Fruit fly (Drosophila melanogaster) whole organism, embryonic: Measurements from ENCODE around the gene CG18213.
A peak's percentile ranks its signal among the peaks of the same experiment; 100 is the strongest.

Experiments used
- Adf1 ChIP-seq: fragments of 200-800 bp; sonication (Bioruptor generic); IDR thresholded peaks from 2 replicates; pipeline ENCODE4 v1.3.6; 2022; ENCODE audit warnings: missing biosample characterization, missing genetic modification characterization
- Atf-2 ChIP-seq: fragments of 200-800 bp; sonication (Bioruptor generic); optimal IDR thresholded peaks from 2 replicates; lab custom pipeline; 2016; ENCODE audit warnings: missing biosample characterization, missing genetic modification characterization
- CG10147 ChIP-seq: fragments of 200-800 bp; sonication (Bioruptor generic); optimal IDR thresholded peaks from 2 replicates; lab custom pipeline; 2019; ENCODE audit warnings: missing biosample characterization, mild to moderate bottlenecking, missing genetic modification characterization, moderate library complexity
- CG10209 ChIP-seq: fragments of 200-800 bp; sonication (Bioruptor generic); optimal IDR thresholded peaks from 3 replicates; lab custom pipeline; 2017; ENCODE audit warnings: missing biosample characterization, mild to moderate bottlenecking, missing genetic modification characterization, missing genetic modification reagents
- CG10979 ChIP-seq: fragments of 200-800 bp; sonication (Bioruptor generic); optimal IDR thresholded peaks from 2 replicates; lab custom pipeline; 2018; ENCODE audit warnings: missing biosample characterization, mild to moderate bottlenecking, missing genetic modification characterization, moderate library complexity
- CG11247 ChIP-seq: fragments of 200-800 bp; sonication (Bioruptor generic); IDR thresholded peaks from 2 replicates; pipeline ENCODE4 v1.3.6; 2022; ENCODE audit warnings: missing biosample characterization, missing genetic modification characterization
- CG12659 ChIP-seq: fragments of 200-800 bp; sonication (Bioruptor generic); optimal IDR thresholded peaks from 3 replicates; lab custom pipeline; 2017; ENCODE audit warnings: mild to moderate bottlenecking, missing biosample characterization, missing genetic modification reagents, missing genetic modification characterization
- CG12942 ChIP-seq: fragments of 200-800 bp; sonication (Bioruptor generic); optimal IDR thresholded peaks from 3 replicates; lab custom pipeline; 2016; ENCODE audit warnings: missing biosample characterization, missing genetic modification characterization
- CG13775 ChIP-seq: fragments of 200-800 bp; sonication (Bioruptor generic); optimal IDR thresholded peaks from 3 replicates; lab custom pipeline; 2017; ENCODE audit warnings: missing biosample characterization, mild to moderate bottlenecking, missing genetic modification characterization
- CG16813 ChIP-seq: fragments of 200-800 bp; sonication (Bioruptor generic); IDR thresholded peaks from 3 replicates; pipeline ENCODE4 v1.3.6; 2022; ENCODE audit warnings: missing biosample characterization, missing genetic modification characterization; ENCODE audit not compliant: partially characterized antibody
- CG17359 ChIP-seq: fragments of 200-800 bp; sonication (Bioruptor generic); optimal IDR thresholded peaks from 3 replicates; lab custom pipeline; 2018; ENCODE audit warnings: missing biosample characterization, mild to moderate bottlenecking, missing genetic modification characterization, moderate library complexity
- CG17361 ChIP-seq: fragments of 200-800 bp; sonication (Bioruptor generic); IDR thresholded peaks from 3 replicates; pipeline ENCODE4 v1.3.6; 2022; ENCODE audit warnings: missing biosample characterization, missing genetic modification characterization
- CG18262 ChIP-seq: fragments of 200-800 bp; optimal IDR thresholded peaks from 3 replicates; lab custom pipeline; 2019; ENCODE audit warnings: missing biosample characterization, mild to moderate bottlenecking, missing genetic modification characterization, moderate library complexity
- CG30431 ChIP-seq: fragments of 200-800 bp; sonication (Bioruptor generic); optimal IDR thresholded peaks from 2 replicates; lab custom pipeline; 2017; ENCODE audit warnings: missing biosample characterization, missing genetic modification characterization
- CG32532 ChIP-seq: fragments of 200-800 bp; sonication (Bioruptor generic); IDR thresholded peaks from 2 replicates; pipeline ENCODE4 v1.3.6; 2022; ENCODE audit warnings: missing biosample characterization, missing genetic modification characterization
- CG33557 ChIP-seq: fragments of 200-800 bp; sonication (Bioruptor generic); optimal IDR thresholded peaks from 2 replicates; lab custom pipeline; 2019; ENCODE audit warnings: missing biosample characterization, mild to moderate bottlenecking, missing genetic modification characterization, moderate library complexity
- CG3838 ChIP-seq: fragments of 200-800 bp; sonication (Bioruptor generic); optimal IDR thresholded peaks from 3 replicates; lab custom pipeline; 2016; ENCODE audit warnings: missing biosample characterization, missing genetic modification characterization
- CG6254 ChIP-seq: fragments of 200-800 bp; sonication (Bioruptor generic); optimal IDR thresholded peaks from 3 replicates; lab custom pipeline; 2017; ENCODE audit warnings: mild to moderate bottlenecking, missing biosample characterization, missing genetic modification reagents, missing genetic modification characterization
- CG7372 ChIP-seq: fragments of 200-800 bp; sonication (Bioruptor generic); IDR thresholded peaks from 2 replicates; pipeline ENCODE4 v1.3.6; 2022; ENCODE audit warnings: missing biosample characterization, missing genetic modification characterization
- CG8290 ChIP-seq, 3 experiments: fragments of 200-800 bp; sonication (Bioruptor generic); optimal IDR thresholded peaks; 2 replicates each; lab custom pipeline; 2016 to 2019; ENCODE audit warnings: missing biosample characterization in 3 of 3, missing genetic modification characterization in 3 of 3, mild to moderate bottlenecking in 2 of 3, moderate library complexity in 1 of 3
- CG8924 ChIP-seq: fragments of 200-800 bp; optimal IDR thresholded peaks from 3 replicates; lab custom pipeline; 2019; ENCODE audit warnings: missing biosample characterization, mild to moderate bottlenecking, missing genetic modification characterization, moderate library complexity
- CG9215 ChIP-seq: fragments of 200-800 bp; sonication (Bioruptor generic); IDR thresholded peaks from 2 replicates; pipeline ENCODE4 v1.3.6; 2022; ENCODE audit warnings: missing biosample characterization, missing genetic modification characterization
- Chrac-16 ChIP-seq: fragments of 200-800 bp; sonication (Bioruptor generic); optimal IDR thresholded peaks from 3 replicates; lab custom pipeline; 2016; ENCODE audit warnings: missing biosample characterization, missing genetic modification characterization
- Dbx ChIP-seq: fragments of 200-800 bp; sonication (Bioruptor generic); IDR thresholded peaks from 3 replicates; pipeline ENCODE4 v1.3.6; 2022; ENCODE audit warnings: missing biosample characterization, missing genetic modification characterization
- Ets97D ChIP-seq: fragments of 200-800 bp; sonication (Bioruptor generic); optimal IDR thresholded peaks from 3 replicates; lab custom pipeline; 2016; ENCODE audit warnings: missing biosample characterization, missing genetic modification characterization
- Hr78 ChIP-seq, 2 experiments: fragments of 200-800 bp in 1 of 2; fragments of >200 bp in 1 of 2; sonication (Bioruptor generic) in 1 of 2; optimal IDR thresholded peaks; 2 replicates each; lab custom pipeline; 2017 to 2019; ENCODE audit warnings: missing biosample characterization in 2 of 2, missing genetic modification characterization in 2 of 2, mild to moderate bottlenecking in 1 of 2, moderate library complexity in 1 of 2
- Hsf ChIP-seq: fragments of 200-800 bp; sonication (Bioruptor generic); optimal IDR thresholded peaks from 3 replicates; lab custom pipeline; 2016; ENCODE audit warnings: missing biosample characterization, missing genetic modification characterization
- NFAT ChIP-seq: fragments of 200-800 bp; sonication (Bioruptor generic); IDR thresholded peaks from 2 replicates; pipeline ENCODE4 v1.3.6; 2022; ENCODE audit warnings: missing biosample characterization, missing genetic modification characterization
- Opbp ChIP-seq: fragments of 200-800 bp; sonication (Bioruptor generic); IDR thresholded peaks from 3 replicates; pipeline ENCODE4 v1.3.6; 2022; ENCODE audit warnings: missing biosample characterization, missing genetic modification characterization; ENCODE audit not compliant: partially characterized antibody
- Sox102F ChIP-seq: fragments of 200-800 bp; sonication (Bioruptor generic); optimal IDR thresholded peaks from 2 replicates; lab custom pipeline; 2018; ENCODE audit warnings: missing biosample characterization, mild to moderate bottlenecking, missing genetic modification characterization, moderate library complexity
- ara ChIP-seq: fragments of 200-800 bp; sonication (Bioruptor generic); IDR thresholded peaks from 2 replicates; pipeline ENCODE4 v1.3.6; 2022; ENCODE audit warnings: missing biosample characterization, missing genetic modification characterization
- br ChIP-seq: fragments of >200 bp; optimal IDR thresholded peaks from 2 replicates; lab custom pipeline; 2017
- cg ChIP-seq: fragments of 200-800 bp; sonication (Bioruptor generic); optimal IDR thresholded peaks from 3 replicates; lab custom pipeline; 2019; ENCODE audit warnings: missing biosample characterization, mild to moderate bottlenecking, missing genetic modification characterization, moderate library complexity
- dan ChIP-seq: fragments of 200-800 bp; sonication (Bioruptor generic); IDR thresholded peaks from 2 replicates; pipeline ENCODE4 v1.3.6; 2022; ENCODE audit warnings: missing biosample characterization, missing genetic modification characterization
- dati ChIP-seq: fragments of 200-800 bp; sonication (Bioruptor generic); IDR thresholded peaks from 2 replicates; pipeline ENCODE4 v1.3.6; 2022; ENCODE audit warnings: missing biosample characterization, missing genetic modification characterization
- dm ChIP-seq: fragments of 200-800 bp; sonication (Bioruptor generic); optimal IDR thresholded peaks from 3 replicates; lab custom pipeline; 2016; ENCODE audit warnings: missing biosample characterization, missing genetic modification characterization
- gt ChIP-seq: fragments of 200-800 bp; sonication (Bioruptor generic); IDR thresholded peaks from 2 replicates; pipeline ENCODE4 v1.3.6; 2022; ENCODE audit warnings: missing biosample characterization, missing genetic modification characterization
- jigr1 ChIP-seq: fragments of 200-800 bp; sonication (Bioruptor generic); IDR thresholded peaks from 3 replicates; pipeline ENCODE4 v1.3.6; 2022; ENCODE audit warnings: missing biosample characterization, missing genetic modification characterization
- kay ChIP-seq: fragments of 200-800 bp; sonication (Bioruptor generic); optimal IDR thresholded peaks from 2 replicates; lab custom pipeline; 2016; ENCODE audit warnings: missing biosample characterization, missing genetic modification characterization
- lilli ChIP-seq: fragments of 200-800 bp; sonication (Bioruptor generic); optimal IDR thresholded peaks from 3 replicates; lab custom pipeline; 2016; ENCODE audit warnings: missing biosample characterization, missing genetic modification characterization
- phol ChIP-seq: fragments of 200-800 bp; sonication (Bioruptor generic); optimal IDR thresholded peaks from 3 replicates; lab custom pipeline; 2018; ENCODE audit warnings: missing biosample characterization, mild to moderate bottlenecking, missing genetic modification characterization, moderate library complexity
- pum ChIP-seq: fragments of 200-800 bp; sonication (Bioruptor generic); optimal IDR thresholded peaks from 2 replicates; lab custom pipeline; 2016; ENCODE audit warnings: missing biosample characterization, missing genetic modification characterization
- sob ChIP-seq: fragments of 200-800 bp; sonication (Bioruptor generic); IDR thresholded peaks from 2 replicates; pipeline ENCODE4 v1.3.6; 2022; ENCODE audit warnings: missing biosample characterization, missing genetic modification characterization
- stc ChIP-seq: fragments of 200-800 bp; sonication (Bioruptor generic); IDR thresholded peaks from 2 replicates; pipeline ENCODE4 v1.3.6; 2022; ENCODE audit warnings: missing biosample characterization, missing genetic modification characterization
- sug ChIP-seq: fragments of 200-800 bp; optimal IDR thresholded peaks from 2 replicates; lab custom pipeline; 2019; ENCODE audit warnings: missing biosample characterization, mild to moderate bottlenecking, missing genetic modification characterization, moderate library complexity
- tna ChIP-seq: fragments of 200-800 bp; sonication (Bioruptor generic); IDR thresholded peaks from 2 replicates; pipeline ENCODE4 v1.3.6; 2022; ENCODE audit warnings: missing biosample characterization, missing genetic modification characterization; ENCODE audit not compliant: partially characterized antibody
- tup ChIP-seq: fragments of 200-800 bp; sonication (Bioruptor generic); optimal IDR thresholded peaks from 2 replicates; lab custom pipeline; 2016; ENCODE audit warnings: missing biosample characterization, mild to moderate bottlenecking, missing genetic modification characterization, moderate library complexity
- unc-4 ChIP-seq: fragments of 200-800 bp; sonication (Bioruptor generic); IDR thresholded peaks from 2 replicates; pipeline ENCODE4 v1.3.6; 2022; ENCODE audit warnings: missing biosample characterization, missing genetic modification characterization; ENCODE audit not compliant: partially characterized antibody
- vnd ChIP-seq: fragments of 200-800 bp; sonication (Bioruptor generic); IDR thresholded peaks from 3 replicates; pipeline ENCODE4 v1.3.6; 2022; ENCODE audit warnings: missing biosample characterization, missing genetic modification characterization; ENCODE audit not compliant: partially characterized antibody

Gene CG18213

dm6 chr3R:17056183-17056904, 16.3 kb upstream of the CG18213 start (continued):
- TF ChIP-seq CG6254 (GFP tag; lab: Kevin White, UChicago) (no peak), br (lab: Kevin White, UChicago) (no peak), sug (peak; percentile 87), Dbx (GFP tag; lab: Robert Waterston, UW) (peak; percentile 64; the same call in 2 of the 3 replicates), cg (GFP tag; lab: Kevin White, UChicago) (peak; percentile 100), Ets97D (no peak), CG10979 (tag; lab: Kevin White, UChicago) (no peak), CG13775 (no peak), CG18262 (tag; lab: Kevin White, UChicago) (no peak), unc-4 (GFP tag; lab: Robert Waterston, UW) (peak; percentile 29), gt (peak; percentile 36; the same call in 1 of the 2 replicates), lilli (GFP tag; lab: Kevin White, UChicago) (peak; percentile 23), NFAT (GFP tag; lab: Robert Waterston, UW) (peak; percentile 52; the same call in 1 of the 2 replicates), CG8924 (peak; percentile 71), phol (tag; lab: Kevin White, UChicago) (peak; percentile 30), sob (GFP tag; lab: Robert Waterston, UW) (peak; percentile 16; the same call in 1 of the 2 replicates), Hsf (GFP tag; lab: Kevin White, UChicago) (no peak), CG9215 (GFP tag; lab: Robert Waterston, UW) (no peak), dm (GFP tag; lab: Kevin White, UChicago) (peak; percentile 47), jigr1 (GFP tag; lab: Robert Waterston, UW) (no peak), CG10147 (GFP tag; lab: Kevin White, UChicago) (peak; percentile 29), CG33557 (GFP tag; lab: Kevin White, UChicago) (no peak), CG10209 (peak; percentile 95), CG3838 (GFP tag; lab: Kevin White, UChicago) (no peak), dan (no peak), tna (GFP tag; lab: Robert Waterston, UW) (no peak), CG12659 (GFP tag; lab: Kevin White, UChicago) (no peak), Opbp (peak; percentile 47; the same call in 2 of the 3 replicates), pum (GFP tag; lab: Kevin White, UChicago) (peak; percentile 11), Sox102F (GFP tag; lab: Kevin White, UChicago) (no peak), dati (GFP tag; lab: Robert Waterston, UW) (no peak), CG16813 (GFP tag; lab: Robert Waterston, UW) (no peak), Chrac-16 (GFP tag; lab: Kevin White, UChicago) (no peak), ara (GFP tag; lab: Robert Waterston, UW) (no peak), CG11247 (GFP tag; lab: Robert Waterston, UW) (0 out of 2 replicates have a peak, but pooled peaks have one; percentile 29), CG8290 (GFP tag; optimal IDR thresholded peaks at IDR 0.05; lab: Kevin White, UChicago) (no peak), CG8290 (tag; optimal IDR thresholded peaks at IDR 0.05; lab: Kevin White, UChicago) (peak in 1 of 2 experiments; percentile 36), CG32532 (GFP tag; lab: Robert Waterston, UW) (peak; percentile 12; the same call in 1 of the 2 replicates), Adf1 (GFP tag; lab: Robert Waterston, UW) (peak; percentile 96), tup (GFP tag; lab: Kevin White, UChicago) (no peak), CG7372 (GFP tag; lab: Robert Waterston, UW) (no peak), CG17359 (tag; lab: Kevin White, UChicago) (no peak), Hr78 (GFP tag; optimal IDR thresholded peaks at IDR 0.05; lab: Kevin White, UChicago) (peak in 1 of 2 experiments; percentile 59), CG30431 (GFP tag; lab: Kevin White, UChicago) (no peak), kay (peak; percentile 58), Atf-2 (no peak), CG12942 (GFP tag; lab: Kevin White, UChicago) (no peak), vnd (GFP tag; lab: Robert Waterston, UW) (no peak), stc (GFP tag; lab: Robert Waterston, UW) (no peak), CG17361 (GFP tag; lab: Robert Waterston, UW) (no peak)
